Worm (Caenorhabditis elegans): ENCODE data around the gene T16A1.10.

DNA sequence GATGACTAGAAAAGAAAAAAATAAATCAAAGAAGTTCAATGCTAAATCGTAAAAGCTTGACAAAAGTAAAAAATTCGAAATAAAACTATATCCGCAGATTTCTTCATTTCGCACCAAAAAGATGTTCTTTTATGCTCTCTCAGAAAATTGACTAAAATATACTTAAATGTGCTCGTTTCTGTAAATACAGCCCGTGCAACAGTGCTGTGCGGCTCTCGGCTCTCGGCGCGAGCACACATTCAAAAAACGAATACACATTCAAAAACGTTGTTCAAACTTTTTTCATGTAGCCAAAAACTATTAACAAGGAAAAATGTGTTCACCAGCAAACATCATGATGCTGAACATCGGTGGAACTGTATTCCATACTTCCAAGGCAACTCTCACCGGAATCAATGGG lies 48.9 kb upstream of the T16A1.10 start, which contains the start of gene C40A11.3:
- TF ChIP-seq pha-4 (tag; optimal IDR thresholded peaks at IDR 0.05) (no peak), dox-1 (GFP tag; IDR thresholded peaks at IDR 0.05) (no peak), efl-1 (GFP tag; optimal IDR thresholded peaks at IDR 0.05) (no peak)
